Worm (Caenorhabditis elegans): ENCODE results near the gene spe-17.

DNA sequence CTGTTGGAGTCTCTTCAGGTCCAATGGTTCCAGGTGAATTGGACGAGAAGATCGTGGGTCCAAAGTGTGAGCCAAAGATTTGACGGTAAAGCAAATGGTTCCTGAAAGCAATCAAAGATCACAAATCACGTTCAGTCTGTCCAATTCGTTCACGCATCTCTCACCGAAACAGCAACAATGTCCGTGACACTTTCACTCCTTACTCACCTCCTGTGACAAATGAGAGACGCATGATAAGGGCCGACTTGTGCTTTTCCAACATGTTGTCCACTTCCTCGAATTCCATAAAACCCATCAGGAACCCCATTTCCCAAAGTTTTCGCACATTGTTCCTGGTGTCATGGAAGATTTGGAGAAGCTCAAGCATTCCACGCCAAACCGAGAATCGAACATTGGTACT is 27.2 kb downstream of the spe-17 start:
- TF ChIP-seq fkh-2 (tag; optimal IDR thresholded peaks at IDR 0.05): no peak
- no peak for TF ChIP-seq ztf-11 (tag; optimal IDR thresholded peaks at IDR 0.05)
- TF ChIP-seq egl-27 (tag; optimal IDR thresholded peaks at IDR 0.05): no peak
- no peak for TF ChIP-seq skn-1 (tag; optimal IDR thresholded peaks at IDR 0.05)
- no peak for TF ChIP-seq eor-1 (tag; optimal IDR thresholded peaks at IDR 0.05)
- TF ChIP-seq ztf-4 (tag; optimal IDR thresholded peaks at IDR 0.05): no peak
- no peak for TF ChIP-seq daf-12 (tag; optimal IDR thresholded peaks at IDR 0.05)
- no peak for TF ChIP-seq fos-1 (tag; optimal IDR thresholded peaks at IDR 0.05)
- TF ChIP-seq ceh-28 (tag; optimal IDR thresholded peaks at IDR 0.05): no peak
- no peak for TF ChIP-seq R02D3.7 (tag; optimal IDR thresholded peaks at IDR 0.05)
